Worm (Caenorhabditis elegans): ENCODE data around the gene ttll-12.

The ttll-12 gene

DNA sequence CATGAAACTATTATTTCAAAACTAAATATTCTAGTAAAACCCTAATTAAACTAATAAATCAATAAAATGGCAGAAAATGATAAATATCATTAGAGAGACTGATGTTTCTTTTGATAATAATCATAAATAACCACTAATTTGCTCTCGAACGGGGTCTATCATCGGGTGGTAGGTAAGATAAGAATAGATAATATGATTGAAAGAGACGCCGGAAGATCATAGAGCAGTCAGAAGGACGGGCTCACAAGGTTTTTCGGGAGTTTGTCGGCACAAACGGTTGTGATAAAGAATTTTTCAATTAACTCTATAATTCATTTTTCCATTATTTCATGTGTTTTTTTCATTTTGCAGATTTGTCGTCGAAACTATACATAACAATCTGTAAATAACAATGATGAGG lies 37.7 kb upstream of the ttll-12 start (continued):
- TF ChIP-seq nhr-25 (tag; optimal IDR thresholded peaks at IDR 0.05; ENCODE audit: borderline replicate concordance, insufficient read depth) (no peak), madf-9 (GFP tag; conservative IDR thresholded peaks at IDR 0.05) (no peak), nhr-42 (GFP tag; IDR thresholded peaks at IDR 0.05) (no peak), dmd-6 (GFP tag; IDR thresholded peaks at IDR 0.05) (peak; percentile 78), mep-1 (tag; optimal IDR thresholded peaks at IDR 0.05) (peak; percentile 13), ces-1 (GFP tag; optimal IDR thresholded peaks at IDR 0.05) (no peak), ceh-32 (tag; optimal IDR thresholded peaks at IDR 0.05; ENCODE audit: poor library complexity) (no peak), lir-3 (tag; optimal IDR thresholded peaks at IDR 0.05) (no peak), lin-13 (GFP tag; optimal IDR thresholded peaks at IDR 0.05) (no peak), daf-16 (GFP tag; optimal IDR thresholded peaks at IDR 0.05) (peak in 1 of 2 experiments; percentile 55), daf-16 (tag; optimal IDR thresholded peaks at IDR 0.05) (peak; percentile 54), arid-1 (GFP tag; conservative IDR thresholded peaks at IDR 0.05) (no peak), sdz-12 (GFP tag; optimal IDR thresholded peaks at IDR 0.05) (no peak), ceh-28 (tag; optimal IDR thresholded peaks at IDR 0.05) (no peak), nhr-10 (tag; optimal IDR thresholded peaks at IDR 0.05) (no peak), nhr-11 (tag; optimal IDR thresholded peaks at IDR 0.05) (no peak), ceh-44 (GFP tag; IDR thresholded peaks at IDR 0.05) (no peak), F26F4.8 (GFP tag; conservative IDR thresholded peaks at IDR 0.05) (no peak), lin-38 (GFP tag; IDR thresholded peaks at IDR 0.05) (no peak), lin-15B (tag; optimal IDR thresholded peaks at IDR 0.05) (no peak), lin-1 (GFP tag; IDR thresholded peaks at IDR 0.05) (peak; percentile 83), ama-1 (optimal IDR thresholded peaks at IDR 0.05) (no peak), gei-8 (GFP tag; optimal IDR thresholded peaks at IDR 0.05) (no peak), unc-62 (GFP tag; optimal IDR thresholded peaks at IDR 0.05 in 1 of 2) (no peak), unc-62 (tag; optimal IDR thresholded peaks at IDR 0.05) (no peak), F10B5.3 (tag; optimal IDR thresholded peaks at IDR 0.05) (no peak), madf-5 (GFP tag; IDR thresholded peaks at IDR 0.05) (no peak), Y48G9A.11 (GFP tag; IDR thresholded peaks at IDR 0.05) (no peak), dve-1 (tag; optimal IDR thresholded peaks at IDR 0.05; ENCODE audit: insufficient read depth) (peak; percentile 79), tag-97 (GFP tag; IDR thresholded peaks at IDR 0.05) (no peak), dmd-8 (GFP tag; IDR thresholded peaks at IDR 0.05) (no peak)

DNA sequence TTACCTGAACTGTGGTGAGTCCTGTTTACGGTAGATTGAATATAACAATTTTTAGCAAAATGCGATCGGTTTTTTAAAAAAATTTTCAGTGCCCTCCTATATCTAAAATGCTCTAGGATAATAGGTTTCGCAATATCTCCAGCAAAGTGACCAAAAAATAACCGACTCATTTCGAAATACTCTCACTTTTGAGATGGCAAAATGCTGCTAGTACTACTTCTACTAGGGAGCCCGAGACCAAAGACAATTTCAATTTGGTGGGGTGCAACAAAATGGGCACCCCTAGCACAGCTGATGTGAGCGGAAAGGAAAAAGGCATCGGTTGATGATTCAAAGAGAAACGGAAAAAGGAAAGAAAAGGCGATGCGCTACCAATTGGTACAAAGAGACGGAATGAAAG lies 35.3 kb upstream of the ttll-12 start:
- TF ChIP-seq jun-1 (tag; optimal IDR thresholded peaks at IDR 0.05) (no peak), ceh-20 (GFP tag; IDR thresholded peaks at IDR 0.05) (no peak), nhr-237 (tag; optimal IDR thresholded peaks at IDR 0.05) (no peak), hmg-1.1 (GFP tag; IDR thresholded peaks at IDR 0.05) (no peak), daf-8 (GFP tag; IDR thresholded peaks at IDR 0.05) (no peak), arid-1 (GFP tag; conservative IDR thresholded peaks at IDR 0.05) (no peak), nhr-25 (tag; optimal IDR thresholded peaks at IDR 0.05; ENCODE audit: borderline replicate concordance, insufficient read depth) (no peak), aly-2 (tag; optimal IDR thresholded peaks at IDR 0.05) (no peak), set-16 (GFP tag; IDR thresholded peaks at IDR 0.05) (no peak), madf-9 (GFP tag; conservative IDR thresholded peaks at IDR 0.05) (no peak), ztf-7 (tag; optimal IDR thresholded peaks at IDR 0.05) (no peak), lim-7 (GFP tag; IDR thresholded peaks at IDR 0.05) (no peak), F26F4.8 (GFP tag; conservative IDR thresholded peaks at IDR 0.05) (no peak), nhr-42 (GFP tag; IDR thresholded peaks at IDR 0.05) (no peak)

DNA sequence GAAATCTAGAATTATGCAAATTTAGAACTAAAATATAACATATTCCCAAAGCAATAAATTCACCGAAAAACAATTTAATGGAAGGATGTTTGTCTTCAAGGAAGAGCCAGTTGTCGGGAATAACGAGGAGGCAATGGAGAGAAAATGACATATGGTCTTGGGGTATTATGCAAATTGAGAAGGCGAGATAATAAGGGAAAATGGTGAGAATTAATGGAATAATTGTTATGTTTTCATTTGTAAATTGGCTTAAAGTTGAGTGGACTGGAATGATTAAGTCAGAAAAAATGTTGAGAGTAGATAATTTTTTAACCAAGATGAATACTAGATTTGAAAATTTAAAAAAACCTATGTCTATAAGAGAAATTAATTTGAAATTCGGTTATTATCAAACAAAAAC lies 33.9 kb upstream of the ttll-12 start:
- no peak for TF ChIP-seq php-3 (GFP tag; IDR thresholded peaks at IDR 0.05)
- no peak for TF ChIP-seq F49E8.2 (tag; optimal IDR thresholded peaks at IDR 0.05; ENCODE audit: borderline replicate concordance)
- no peak for TF ChIP-seq mep-1 (tag; optimal IDR thresholded peaks at IDR 0.05)
- TF ChIP-seq lin-38 (GFP tag; IDR thresholded peaks at IDR 0.05): no peak
- no peak for TF ChIP-seq ztf-11 (tag; optimal IDR thresholded peaks at IDR 0.05)
- TF ChIP-seq nhr-77 (tag; optimal IDR thresholded peaks at IDR 0.05): no peak
- TF ChIP-seq nhr-48 (tag; optimal IDR thresholded peaks at IDR 0.05): no peak
- TF ChIP-seq unc-130 (GFP tag; optimal IDR thresholded peaks at IDR 0.05): no peak
- no peak for TF ChIP-seq lin-39 (tag; optimal IDR thresholded peaks at IDR 0.05)
- no peak for TF ChIP-seq madf-9 (GFP tag; conservative IDR thresholded peaks at IDR 0.05)
- TF ChIP-seq daf-12 (tag; optimal IDR thresholded peaks at IDR 0.05): no peak
- TF ChIP-seq nhr-28 (tag; optimal IDR thresholded peaks at IDR 0.05): no peak
- no peak for TF ChIP-seq duxl-1 (tag; optimal IDR thresholded peaks at IDR 0.05; ENCODE audit: poor library complexity)
- TF ChIP-seq unc-39 (tag; optimal IDR thresholded peaks at IDR 0.05): no peak
- no peak for TF ChIP-seq nhr-10 (tag; optimal IDR thresholded peaks at IDR 0.05)

All from whole organism, L4 larva.